ENCODE assay signal across 5 fruit fly cellular contexts in genomic region chr2L:2806190-2806763, dm6.
TF ChIP-seq lines count a peak whose summit lies in the region.

No protein-coding gene starts in this region.

- no peak for TF ChIP-seq CTCF in whole organism, embryonic (GFP tag; optimal IDR thresholded peaks at IDR 0.05; lab: Kevin White, UChicago)

TF ChIP-seq in whole organism, 6 proteins besides CTCF, POLR2A, EP300 and RAD21:
- TF ChIP-seq Dll (optimal IDR thresholded peaks at IDR 0.05; lab: Kevin White, UChicago): peak; percentile 49
- no peak for TF ChIP-seq pan (optimal IDR thresholded peaks at IDR 0.05; lab: Kevin White, UChicago)

TF ChIP-seq in whole organism, embryonic, 481 proteins besides CTCF, POLR2A, EP300 and RAD21 (continues in another document):
- TF ChIP-seq CG4282 (GFP tag; optimal IDR thresholded peaks at IDR 0.05; lab: Kevin White, UChicago) (no peak), Oli (tag; optimal IDR thresholded peaks at IDR 0.05; lab: Kevin White, UChicago) (no peak), pb (GFP tag; optimal IDR thresholded peaks at IDR 0.05; lab: Kevin White, UChicago) (no peak), Med (GFP tag; lab: Kevin White, UChicago) (no peak), Mes4 (GFP tag; optimal IDR thresholded peaks at IDR 0.05; lab: Kevin White, UChicago) (no peak), Ravus (GFP tag; IDR thresholded peaks at IDR 0.05; lab: Robert Waterston, UW) (no peak), Bdp1 (GFP tag; optimal IDR thresholded peaks at IDR 0.05; lab: Kevin White, UChicago) (no peak), klu (GFP tag; IDR thresholded peaks at IDR 0.05; lab: Robert Waterston, UW) (no peak), chinmo (GFP tag; IDR thresholded peaks at IDR 0.05; lab: Robert Waterston, UW; ENCODE audit: partially characterized antibody) (0 out of 4 replicates have a peak, but pooled peaks have one; percentile 16), bsh (GFP tag; optimal IDR thresholded peaks at IDR 0.05; lab: Kevin White, UChicago) (peak in 1 of 2 experiments; percentile 63), seq (GFP tag; IDR thresholded peaks at IDR 0.05; lab: Robert Waterston, UW) (no peak), CG10431 (GFP tag; optimal IDR thresholded peaks at IDR 0.05; lab: Kevin White, UChicago) (no peak), cato (GFP tag; optimal IDR thresholded peaks at IDR 0.05; lab: Kevin White, UChicago; ENCODE audit: borderline replicate concordance) (no peak), CG31224 (GFP tag; IDR thresholded peaks at IDR 0.05; lab: Robert Waterston, UW) (no peak), Mad (GFP tag; optimal IDR thresholded peaks at IDR 0.05; lab: Kevin White, UChicago) (no peak), CG3065 (GFP tag; optimal IDR thresholded peaks at IDR 0.05; lab: Kevin White, UChicago) (no peak), CG5245 (GFP tag; optimal IDR thresholded peaks at IDR 0.05; lab: Kevin White, UChicago) (no peak), ERR (GFP tag; optimal IDR thresholded peaks at IDR 0.05; lab: Kevin White, UChicago) (no peak), ac (GFP tag; optimal IDR thresholded peaks at IDR 0.05; lab: Kevin White, UChicago) (no peak), cas (GFP tag; IDR thresholded peaks at IDR 0.05; lab: Robert Waterston, UW) (no peak), CG3847 (GFP tag; IDR thresholded peaks at IDR 0.05; lab: Robert Waterston, UW) (no peak), CrebB (tag; optimal IDR thresholded peaks at IDR 0.05; lab: Kevin White, UChicago) (no peak), vnd (GFP tag; IDR thresholded peaks at IDR 0.05; lab: Robert Waterston, UW; ENCODE audit: partially characterized antibody) (no peak)

TF ChIP-seq in whole organism, prepupa, 60 proteins besides CTCF, POLR2A, EP300 and RAD21 (continues in another document):
- TF ChIP-seq CG3032 (tag; optimal IDR thresholded peaks at IDR 0.05; lab: Kevin White, UChicago): no peak
- TF ChIP-seq CG10631 (GFP tag; optimal IDR thresholded peaks at IDR 0.05; lab: Kevin White, UChicago): no peak
- TF ChIP-seq CG6163 (GFP tag; IDR thresholded peaks at IDR 0.05; lab: Robert Waterston, UW): no peak
- peak; percentile 3 for TF ChIP-seq dsx (GFP tag; optimal IDR thresholded peaks at IDR 0.05; lab: Kevin White, UChicago; ENCODE audit: poor library complexity, severe bottlenecking)
- no peak for TF ChIP-seq vri (GFP tag; optimal IDR thresholded peaks at IDR 0.05; lab: Kevin White, UChicago)
- no peak for TF ChIP-seq fd85E (GFP tag; optimal IDR thresholded peaks at IDR 0.05; lab: Kevin White, UChicago)
- no peak for TF ChIP-seq CG4318 (GFP tag; optimal IDR thresholded peaks at IDR 0.05; lab: Kevin White, UChicago)
- no peak for TF ChIP-seq eg (GFP tag; IDR thresholded peaks at IDR 0.05; lab: Robert Waterston, UW)
- TF ChIP-seq Sox102F (GFP tag; optimal IDR thresholded peaks at IDR 0.05; lab: Kevin White, UChicago): no peak
- peak; percentile 82 for TF ChIP-seq CG6808 (GFP tag; optimal IDR thresholded peaks at IDR 0.05; lab: Kevin White, UChicago)
- peak; percentile 69 for TF ChIP-seq Eip78C (GFP tag; lab: Kevin White, UChicago)
- TF ChIP-seq CG8119 (GFP tag; IDR thresholded peaks at IDR 0.05; lab: Robert Waterston, UW): no peak; the same call in 2 of the 3 replicates
- peak; percentile 55 for TF ChIP-seq CG3919 (GFP tag; optimal IDR thresholded peaks at IDR 0.05; lab: Kevin White, UChicago)
- no peak for TF ChIP-seq Eip93F (GFP tag; optimal IDR thresholded peaks at IDR 0.05; lab: Kevin White, UChicago)
- peak; percentile 88 for TF ChIP-seq svp (GFP tag; lab: Kevin White, UChicago)
- peak; percentile 22 for TF ChIP-seq CG8319 (GFP tag; optimal IDR thresholded peaks at IDR 0.05; lab: Kevin White, UChicago)
- peak; percentile 71 for TF ChIP-seq CG1621 (tag; optimal IDR thresholded peaks at IDR 0.05; lab: Kevin White, UChicago)
- no peak for TF ChIP-seq Smox (GFP tag; optimal IDR thresholded peaks at IDR 0.05; lab: Kevin White, UChicago)
- no peak for TF ChIP-seq CG31627 (GFP tag; optimal IDR thresholded peaks at IDR 0.05; lab: Kevin White, UChicago)
- no peak for TF ChIP-seq fd59A (GFP tag; optimal IDR thresholded peaks at IDR 0.05; lab: Kevin White, UChicago)
- TF ChIP-seq CG7368 (GFP tag; optimal IDR thresholded peaks at IDR 0.05; lab: Kevin White, UChicago): peak; percentile 7
- no peak for TF ChIP-seq pdm3 (GFP tag; optimal IDR thresholded peaks at IDR 0.05; lab: Kevin White, UChicago)
- no peak for TF ChIP-seq lz (GFP tag; optimal IDR thresholded peaks at IDR 0.05; lab: Kevin White, UChicago)
- peak; percentile 9 for TF ChIP-seq CG32006 (GFP tag; optimal IDR thresholded peaks at IDR 0.05; lab: Kevin White, UChicago)

TF ChIP-seq in whole organism, pupa, 21 proteins besides CTCF, POLR2A, EP300 and RAD21:
- TF ChIP-seq gl (tag; optimal IDR thresholded peaks at IDR 0.05; lab: Kevin White, UChicago) (peak; percentile 88), CG10348 (GFP tag; IDR thresholded peaks at IDR 0.05; lab: Robert Waterston, UW) (no peak), D1 (tag; optimal IDR thresholded peaks at IDR 0.05; lab: Kevin White, UChicago) (no peak), CG32121 (GFP tag; IDR thresholded peaks at IDR 0.05; lab: Robert Waterston, UW) (no peak), Snoo (tag; optimal IDR thresholded peaks at IDR 0.05; lab: Kevin White, UChicago) (peak; percentile 29), EcR (GFP tag; optimal IDR thresholded peaks at IDR 0.05; lab: Kevin White, UChicago) (peak; percentile 95), CG8159 (tag; optimal IDR thresholded peaks at IDR 0.05; lab: Kevin White, UChicago) (peak; percentile 30), fd96Ca (GFP tag; IDR thresholded peaks at IDR 0.05; lab: Robert Waterston, UW) (no peak), Pif1A (GFP tag; optimal IDR thresholded peaks at IDR 0.05; lab: Kevin White, UChicago) (peak; percentile 21), Ets98B (GFP tag; IDR thresholded peaks at IDR 0.05; lab: Robert Waterston, UW) (peak; percentile 44; the same call in 1 of the 2 replicates), CG12605 (GFP tag; IDR thresholded peaks at IDR 0.05; lab: Robert Waterston, UW) (no peak), CG15710 (tag; optimal IDR thresholded peaks at IDR 0.05; lab: Kevin White, UChicago) (peak; percentile 1), CG34367 (tag; optimal IDR thresholded peaks at IDR 0.05; lab: Kevin White, UChicago) (peak; percentile 34), CG4496 (GFP tag; IDR thresholded peaks at IDR 0.05; lab: Robert Waterston, UW) (0 out of 3 replicates have a peak, but pooled peaks have one; percentile 38), CG8301 (tag; optimal IDR thresholded peaks at IDR 0.05; lab: Kevin White, UChicago) (peak; percentile 17), rn (GFP tag; IDR thresholded peaks at IDR 0.05; lab: Robert Waterston, UW) (no peak), CG13204 (GFP tag; optimal IDR thresholded peaks at IDR 0.05; lab: Kevin White, UChicago) (peak; percentile 91), CG14655 (GFP tag; optimal IDR thresholded peaks at IDR 0.05; lab: Kevin White, UChicago) (peak; percentile 45), Pif1B (GFP tag; optimal IDR thresholded peaks at IDR 0.05; lab: Kevin White, UChicago) (peak; percentile 20), CG17806 (tag; optimal IDR thresholded peaks at IDR 0.05; lab: Kevin White, UChicago) (no peak), CG9948 (tag; optimal IDR thresholded peaks at IDR 0.05; lab: Kevin White, UChicago) (no peak)

TF ChIP-seq in whole organism, wandering third instar larva, 38 proteins besides CTCF, POLR2A, EP300 and RAD21:
- no peak for TF ChIP-seq Dif (GFP tag; optimal IDR thresholded peaks at IDR 0.05; lab: Kevin White, UChicago; ENCODE audit: partially characterized antibody)
- TF ChIP-seq dsf (GFP tag; optimal IDR thresholded peaks at IDR 0.05; lab: Kevin White, UChicago; ENCODE audit: borderline replicate concordance): no peak
- no peak for TF ChIP-seq CG9705 (GFP tag; optimal IDR thresholded peaks at IDR 0.05; lab: Kevin White, UChicago)
- TF ChIP-seq N (GFP tag; optimal IDR thresholded peaks at IDR 0.05; lab: Kevin White, UChicago): no peak
- no peak for TF ChIP-seq Vsx2 (GFP tag; optimal IDR thresholded peaks at IDR 0.05; lab: Kevin White, UChicago; ENCODE audit: partially characterized antibody)
- no peak for TF ChIP-seq woc (GFP tag; optimal IDR thresholded peaks at IDR 0.05; lab: Kevin White, UChicago)
- no peak for TF ChIP-seq HLH106 (tag; optimal IDR thresholded peaks at IDR 0.05; lab: Kevin White, UChicago)
- no peak for TF ChIP-seq tai (GFP tag; optimal IDR thresholded peaks at IDR 0.05; lab: Kevin White, UChicago)
- TF ChIP-seq jim (GFP tag; optimal IDR thresholded peaks at IDR 0.05; lab: Kevin White, UChicago): no peak
- no peak for TF ChIP-seq Rel (GFP tag; optimal IDR thresholded peaks at IDR 0.05; lab: Kevin White, UChicago)
- TF ChIP-seq Rel (tag; optimal IDR thresholded peaks at IDR 0.05; lab: Kevin White, UChicago): peak; percentile 86
- TF ChIP-seq dl (GFP tag; optimal IDR thresholded peaks at IDR 0.05; lab: Kevin White, UChicago; ENCODE audit: insufficient read depth in 1 of 2, partially characterized antibody in 2 of 2): no peak
- no peak for TF ChIP-seq dmrt93B (GFP tag; optimal IDR thresholded peaks at IDR 0.05; lab: Kevin White, UChicago)
- TF ChIP-seq Hnf4 (GFP tag; optimal IDR thresholded peaks at IDR 0.05; lab: Kevin White, UChicago): peak; percentile 77
